Worm (Caenorhabditis elegans) whole organism, young adult: ENCODE data around the gene dmsr-4.
"Not testable (repeated sequence)": the region's sequence is repeated elsewhere in the genome, so short reads cannot be mapped to it uniquely, and the experiment has no call there.

Experiments
- B0035.1 ChIP-seq: sonication (generic microtip); optimal IDR thresholded peaks from 2 replicates; lab custom pipeline; 2016; ENCODE audit warnings: missing genetic modification characterization, mild to moderate bottlenecking, missing compliant biosample characterization, missing genotype, missing genetic modification reagents
- B0336.3 ChIP-seq: fragments of 200-800 bp; sonication (Bioruptor generic); IDR thresholded peaks from 2 replicates; pipeline ENCODE4 v1.3.6; 2022; ENCODE audit warnings: missing genetic modification characterization, missing compliant biosample characterization
- F33H1.4 ChIP-seq: fragments of 200-800 bp; sonication (Bioruptor generic); IDR thresholded peaks from 2 replicates; pipeline ENCODE4 v1.3.6; 2022; ENCODE audit warnings: missing genetic modification reagents, missing genetic modification characterization, missing compliant biosample characterization
- F39B2.1 ChIP-seq: fragments of 200-800 bp; sonication (Bioruptor generic); IDR thresholded peaks from 2 replicates; pipeline ENCODE4 v1.3.6; 2022; ENCODE audit warnings: missing genetic modification reagents, missing genetic modification characterization, missing compliant biosample characterization
- F57A8.1 ChIP-seq: fragments of 200-800 bp; sonication (Bioruptor generic); optimal IDR thresholded peaks from 2 replicates; lab custom pipeline; 2018; ENCODE audit warnings: mild to moderate bottlenecking, missing genetic modification characterization, moderate library complexity, missing compliant biosample characterization
- F57C9.4 ChIP-seq: sonication (generic microtip); optimal IDR thresholded peaks from 2 replicates; lab custom pipeline; 2017; ENCODE audit warnings: mild to moderate bottlenecking, missing genetic modification characterization, missing compliant biosample characterization
- K12H6.12 ChIP-seq: fragments of 200-800 bp; sonication (Bioruptor generic); optimal IDR thresholded peaks from 2 replicates; lab custom pipeline; 2018; ENCODE audit warnings: mild to moderate bottlenecking, missing genetic modification characterization, missing compliant biosample characterization
- T07F8.4 ChIP-seq: sonication (generic microtip); optimal IDR thresholded peaks from 2 replicates; lab custom pipeline; 2016; ENCODE audit warnings: mild to moderate bottlenecking, missing genetic modification characterization, moderate library complexity, missing compliant biosample characterization
- Y56A3A.18 ChIP-seq: fragments of 200-800 bp; sonication (Bioruptor generic); IDR thresholded peaks from 2 replicates; pipeline ENCODE4 v1.3.6; 2022; ENCODE audit warnings: missing genetic modification reagents, missing genetic modification characterization, missing compliant biosample characterization
- Y79H2A.3 ChIP-seq: fragments of 200-800 bp; sonication (Bioruptor generic); conservative IDR thresholded peaks from 2 replicates; pipeline ENCODE4 v1.3.6; 2022; ENCODE audit warnings: missing genetic modification reagents, missing genetic modification characterization, missing compliant biosample characterization
- aptf-3 ChIP-seq: fragments of 200-800 bp; sonication (Bioruptor generic); IDR thresholded peaks from 2 replicates; pipeline ENCODE4 v1.3.6; 2022; ENCODE audit warnings: missing genetic modification characterization, missing compliant biosample characterization
- attf-6 ChIP-seq: fragments of 200-800 bp; sonication (Bioruptor generic); IDR thresholded peaks from 2 replicates; pipeline ENCODE4 v1.3.6; 2022; ENCODE audit warnings: missing genetic modification reagents, missing genetic modification characterization, missing compliant biosample characterization
- cebp-1 ChIP-seq, 2 experiments: fragments of 200-800 bp in 1 of 2; sonication (Bioruptor generic) in 1 of 2; sonication (generic microtip) in 1 of 2; IDR thresholded peaks in 1 of 2; optimal IDR thresholded peaks in 1 of 2; 2 replicates each; pipeline versions ENCODE4 v1.3.6 to Lab custom; 2017 to 2022; ENCODE audit warnings: missing compliant biosample characterization in 2 of 2, missing genetic modification characterization in 2 of 2, mild to moderate bottlenecking in 1 of 2, missing genetic modification reagents in 1 of 2, moderate library complexity in 1 of 2
- cebp-2 ChIP-seq: fragments of 200-800 bp; sonication (Bioruptor generic); IDR thresholded peaks from 2 replicates; pipeline ENCODE4 v1.3.6; 2022; ENCODE audit warnings: missing genetic modification characterization, missing compliant biosample characterization
- ceh-27 ChIP-seq: fragments of 200-800 bp; sonication (Bioruptor generic); optimal IDR thresholded peaks from 2 replicates; lab custom pipeline; 2018; ENCODE audit warnings: mild to moderate bottlenecking, missing genetic modification characterization, moderate library complexity, missing compliant biosample characterization
- dox-1 ChIP-seq: fragments of 200-800 bp; sonication (Bioruptor generic); IDR thresholded peaks from 2 replicates; pipeline ENCODE4 v1.3.6; 2022; ENCODE audit warnings: missing genetic modification reagents, missing genetic modification characterization, missing compliant biosample characterization
- dpff-1 ChIP-seq: sonication (generic microtip); optimal IDR thresholded peaks from 2 replicates; lab custom pipeline; 2017; ENCODE audit warnings: mild to moderate bottlenecking, missing genetic modification characterization, missing compliant biosample characterization
- egl-44 ChIP-seq: fragments of 200-800 bp; sonication (Bioruptor generic); IDR thresholded peaks from 2 replicates; pipeline ENCODE4 v1.3.6; 2022; ENCODE audit warnings: missing genetic modification reagents, missing genetic modification characterization, missing compliant biosample characterization
- hlh-26 ChIP-seq: fragments of 200-800 bp; sonication (Bioruptor generic); conservative IDR thresholded peaks from 2 replicates; pipeline ENCODE4 v1.3.6; 2022; ENCODE audit warnings: missing genetic modification reagents, missing genetic modification characterization, missing compliant biosample characterization
- hmg-1.2 ChIP-seq: fragments of 200-800 bp; sonication (Bioruptor generic); IDR thresholded peaks from 2 replicates; pipeline ENCODE4 v1.3.6; 2022; ENCODE audit warnings: missing genetic modification reagents, missing genetic modification characterization, missing compliant biosample characterization
- hsf-1 ChIP-seq: fragments of 200-800 bp; sonication (Bioruptor generic); IDR thresholded peaks from 2 replicates; pipeline ENCODE4 v1.3.6; 2022; ENCODE audit warnings: missing genetic modification reagents, missing genetic modification characterization, missing compliant biosample characterization
- lin-26 ChIP-seq: fragments of 200-800 bp; sonication (Bioruptor generic); IDR thresholded peaks from 2 replicates; pipeline ENCODE4 v1.3.6; 2022; ENCODE audit warnings: missing genetic modification reagents, missing genetic modification characterization, missing compliant biosample characterization
- madf-10 ChIP-seq: sonication (generic microtip); optimal IDR thresholded peaks from 2 replicates; lab custom pipeline; 2016; ENCODE audit warnings: mild to moderate bottlenecking, missing genetic modification characterization, missing compliant biosample characterization
- nhr-120 ChIP-seq: fragments of 200-800 bp; sonication (Bioruptor generic); IDR thresholded peaks from 2 replicates; pipeline ENCODE4 v1.3.6; 2022; ENCODE audit warnings: missing genetic modification characterization, missing compliant biosample characterization
- nhr-179 ChIP-seq: sonication (generic microtip); optimal IDR thresholded peaks from 2 replicates; lab custom pipeline; 2016; ENCODE audit warnings: mild to moderate bottlenecking, missing genetic modification characterization, missing compliant biosample characterization
- nhr-90 ChIP-seq: sonication (generic microtip); optimal IDR thresholded peaks from 2 replicates; lab custom pipeline; 2016; ENCODE audit warnings: missing genotype, mild to moderate bottlenecking, missing genetic modification characterization, missing compliant biosample characterization
- rcor-1 ChIP-seq: fragments of 200-800 bp; sonication (Bioruptor generic); IDR thresholded peaks from 2 replicates; pipeline ENCODE4 v1.3.6; 2022; ENCODE audit warnings: missing genetic modification reagents, missing genetic modification characterization, missing compliant biosample characterization
- snpc-3.4 ChIP-seq: sonication (generic microtip); optimal IDR thresholded peaks from 2 replicates; lab custom pipeline; 2017; ENCODE audit warnings: missing genetic modification characterization, mild to moderate bottlenecking, missing compliant biosample characterization, antibody characterized with exemption, moderate library complexity, missing genotype, missing genetic modification reagents
- snpc-4 ChIP-seq, 5 experiments: fragments of 150-350 bp in 1 of 5; sonication (generic microtip) in 4 of 5; optimal IDR thresholded peaks; 2 replicates each; lab custom pipeline; 2014 to 2018; ENCODE audit warnings: missing genetic modification characterization in 5 of 5, missing biosample characterization in 3 of 5, antibody characterized with exemption in 2 of 5, mild to moderate bottlenecking in 2 of 5, missing compliant biosample characterization in 2 of 5, missing genotype in 2 of 5, moderate library complexity in 2 of 5, missing genetic modification reagents in 1 of 5
- tbx-9 ChIP-seq: sonication (generic microtip); optimal IDR thresholded peaks from 2 replicates; lab custom pipeline; 2016; ENCODE audit warnings: borderline replicate concordance, missing genetic modification characterization, inconsistent platforms, missing compliant biosample characterization
- ztf-18 ChIP-seq: sonication (generic microtip); optimal IDR thresholded peaks from 2 replicates; lab custom pipeline; 2016; ENCODE audit warnings: missing genotype, mild to moderate bottlenecking, missing genetic modification characterization, missing compliant biosample characterization
- ztf-6 ChIP-seq: fragments of 200-800 bp; sonication (Bioruptor generic); IDR thresholded peaks from 2 replicates; pipeline ENCODE4 v1.3.6; 2022; ENCODE audit warnings: missing genetic modification reagents, missing genetic modification characterization, missing compliant biosample characterization

Gene dmsr-4

ce11 chrII:320783-321182 is 36.1 kb downstream of the dmsr-4 start:
- TF ChIP-seq nhr-179 (tag; lab: Kevin White, UChicago) (no peak), hmg-1.2 (GFP tag; lab: Robert Waterston, UW) (0 out of 2 replicates have a peak, but pooled peaks have one; percentile 19), F33H1.4 (GFP tag; lab: Robert Waterston, UW) (no peak), nhr-120 (no peak), ceh-27 (GFP tag; lab: Kevin White, UChicago) (no peak)

- no peak for TF ChIP-seq Y79H2A.3
- TF ChIP-seq tbx-9 (tag; lab: Kevin White, UChicago): no peak
- no peak for TF ChIP-seq nhr-90 (tag; lab: Kevin White, UChicago)
- TF ChIP-seq cebp-1 (GFP tag; IDR thresholded peaks at IDR 0.05; lab: Robert Waterston, UW): no peak
- TF ChIP-seq cebp-1 (tag; optimal IDR thresholded peaks at IDR 0.05; lab: Kevin White, UChicago): no peak
- TF ChIP-seq rcor-1 (GFP tag; lab: Robert Waterston, UW): no peak
- TF ChIP-seq cebp-2 (GFP tag; lab: Robert Waterston, UW): no peak
- no peak for TF ChIP-seq snpc-3.4
- no peak for TF ChIP-seq aptf-3
- TF ChIP-seq F57C9.4 (tag; lab: Kevin White, UChicago): no peak
- TF ChIP-seq snpc-4 (GFP tag; optimal IDR thresholded peaks at IDR 0.05; lab: Kevin White, UChicago): no peak
- no peak for TF ChIP-seq snpc-4 (tag; optimal IDR thresholded peaks at IDR 0.05; lab: Kevin White, UChicago)
- TF ChIP-seq ceh-27 (GFP tag; lab: Kevin White, UChicago): no peak
These were observed 37.4 kb downstream of the dmsr-4 start, which contains the start of gene far-7 for ce11 chrII:319459-319858. Gene far-7 (plus strand): TSS chrII:319789.

ce11 chrII:313540-313939 is 43.3 kb downstream of the dmsr-4 start:
- TF ChIP-seq ceh-27 (GFP tag; lab: Kevin White, UChicago): no peak
- TF ChIP-seq madf-10 (tag; lab: Kevin White, UChicago): no peak
- TF ChIP-seq B0035.1 (tag; lab: Kevin White, UChicago): no peak
- TF ChIP-seq hlh-26: no peak
- TF ChIP-seq Y56A3A.18 (GFP tag; lab: Robert Waterston, UW): no peak
- no peak for TF ChIP-seq hsf-1 (GFP tag; lab: Robert Waterston, UW)
- TF ChIP-seq lin-26: no peak
- no peak for TF ChIP-seq F39B2.1 (GFP tag; lab: Robert Waterston, UW)
- no peak for TF ChIP-seq attf-6 (GFP tag; lab: Robert Waterston, UW)
- no peak for TF ChIP-seq dpff-1 (tag; lab: Kevin White, UChicago)
- no peak for TF ChIP-seq egl-44
- TF ChIP-seq F57A8.1 (GFP tag; lab: Kevin White, UChicago): no peak
- TF ChIP-seq K12H6.12 (tag; lab: Kevin White, UChicago): no peak
- TF ChIP-seq nhr-90 (tag; lab: Kevin White, UChicago): no peak
- no peak for TF ChIP-seq B0336.3 (GFP tag; lab: Robert Waterston, UW)
- TF ChIP-seq tbx-9 (tag; lab: Kevin White, UChicago): no peak
- no peak for TF ChIP-seq ztf-6 (GFP tag; lab: Robert Waterston, UW)
- TF ChIP-seq ztf-18 (tag; lab: Kevin White, UChicago): no peak

ce11 chrII:312110-312509 is 44.8 kb downstream of the dmsr-4 start, which contains the start of gene mps-2:
Gene mps-2 (minus strand): TSS chrII:312210.
- not testable (repeated sequence) for TF ChIP-seq K12H6.12 (tag; lab: Kevin White, UChicago); dox-1 (GFP tag; lab: Robert Waterston, UW); T07F8.4 (tag; lab: Kevin White, UChicago)
